Worm (Caenorhabditis elegans): ENCODE data around the gene aexr-2.

- no peak for TF ChIP-seq T23F11.4 (GFP tag; optimal IDR thresholded peaks at IDR 0.05)
- TF ChIP-seq hlh-8 (tag; optimal IDR thresholded peaks at IDR 0.05) = no peak
- TF ChIP-seq tbx-7 (tag; optimal IDR thresholded peaks at IDR 0.05) = no peak
- no peak for TF ChIP-seq ceh-48 (tag; optimal IDR thresholded peaks at IDR 0.05)
- no peak for TF ChIP-seq fkh-10 (GFP tag; optimal IDR thresholded peaks at IDR 0.05)
- no peak for TF ChIP-seq C38D4.7 (GFP tag; optimal IDR thresholded peaks at IDR 0.05)
- TF ChIP-seq K09A11.1 (tag; optimal IDR thresholded peaks at IDR 0.05; ENCODE audit: insufficient read depth) = no peak
- no peak for TF ChIP-seq unc-3 (GFP tag; conservative IDR thresholded peaks at IDR 0.05)
- TF ChIP-seq unc-3 (tag; optimal IDR thresholded peaks at IDR 0.05) = no peak
- no peak for TF ChIP-seq mec-3 (tag; optimal IDR thresholded peaks at IDR 0.05; ENCODE audit: borderline replicate concordance)
- TF ChIP-seq odd-2 (tag; optimal IDR thresholded peaks at IDR 0.05) = no peak
Measured at ce11 chrX:6653173-6653572, 21.8 kb upstream of the aexr-2 start.
